Worm (Caenorhabditis elegans): Measurements from ENCODE around the gene B0432.9.
A peak's percentile ranks its signal among the peaks of the same experiment; 100 is the strongest.

Gene B0432.9

DNA sequence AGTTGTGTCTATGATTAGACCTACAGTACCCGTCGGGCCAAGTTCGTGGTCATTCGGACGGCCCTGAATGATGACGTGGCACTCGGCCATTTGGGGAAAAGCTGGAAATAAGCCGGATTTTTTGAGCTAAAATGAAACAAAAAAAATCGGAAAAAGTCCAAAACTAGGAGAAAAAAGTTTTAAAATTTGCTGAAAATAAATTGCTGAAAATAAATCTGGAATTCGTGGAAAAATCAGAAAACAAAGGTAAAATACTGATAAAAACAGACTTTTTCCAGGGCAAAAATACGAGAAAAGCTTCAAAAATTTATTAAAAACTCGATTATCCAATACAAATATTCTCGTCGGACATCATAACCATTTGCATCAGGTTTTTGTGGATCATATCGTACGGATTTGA is at the start of gene B0432.9:
B0432.9 (minus strand) TSS at position 101 of the 400 bp plus-strand sequence.
- TF ChIP-seq nhr-47 (tag; optimal IDR thresholded peaks at IDR 0.05) (no peak), Y116A8C.19 (tag; optimal IDR thresholded peaks at IDR 0.05; ENCODE audit: borderline replicate concordance) (no peak), nhr-12 (tag; optimal IDR thresholded peaks at IDR 0.05) (no peak), pqm-1 (tag; optimal IDR thresholded peaks at IDR 0.05) (no peak), vab-15 (tag; optimal IDR thresholded peaks at IDR 0.05) (no peak), lin-15B (tag; optimal IDR thresholded peaks at IDR 0.05) (no peak), isw-1 (GFP tag; IDR thresholded peaks at IDR 0.05) (no peak), unc-130 (tag; optimal IDR thresholded peaks at IDR 0.05) (no peak), grh-1 (GFP tag; IDR thresholded peaks at IDR 0.05) (no peak), sox-4 (tag; optimal IDR thresholded peaks at IDR 0.05) (no peak), mep-1 (tag; optimal IDR thresholded peaks at IDR 0.05) (no peak), ceh-90 (tag; optimal IDR thresholded peaks at IDR 0.05) (no peak), efl-3 (GFP tag; optimal IDR thresholded peaks at IDR 0.05) (no peak), tbx-2 (tag; optimal IDR thresholded peaks at IDR 0.05) (no peak), jun-1 (tag; optimal IDR thresholded peaks at IDR 0.05) (no peak), xbp-1 (tag; optimal IDR thresholded peaks at IDR 0.05) (no peak), nhr-85 (tag) (no peak), ceh-63 (GFP tag; optimal IDR thresholded peaks at IDR 0.05) (no peak)

DNA sequence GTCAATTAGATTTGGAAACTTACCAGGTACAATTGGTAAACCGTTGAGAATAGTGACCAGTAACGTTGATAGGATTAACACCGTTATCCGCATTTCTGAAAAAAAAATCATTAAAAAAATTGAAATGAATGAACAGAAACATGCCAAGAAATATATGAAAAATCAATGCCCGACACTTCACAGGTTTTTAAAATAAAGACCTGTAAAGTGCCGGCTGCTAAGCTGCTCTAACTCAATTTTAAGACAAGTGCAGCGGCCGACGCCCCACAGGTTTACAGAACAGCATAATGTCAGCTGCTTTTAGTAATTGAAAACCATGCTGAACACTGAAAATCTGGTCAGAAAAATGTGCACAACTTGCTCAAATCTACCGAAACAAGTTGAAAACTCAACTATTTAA is 48.9 kb upstream of the B0432.9 start, which contains the start of gene cbn-1:
cbn-1 (minus strand) TSS at position 101 of the 400 bp plus-strand sequence.
- TF ChIP-seq unc-86 (tag; optimal IDR thresholded peaks at IDR 0.05) (no peak), ceh-90 (tag; optimal IDR thresholded peaks at IDR 0.05) (no peak), egl-27 (tag; optimal IDR thresholded peaks at IDR 0.05) (no peak)

DNA sequence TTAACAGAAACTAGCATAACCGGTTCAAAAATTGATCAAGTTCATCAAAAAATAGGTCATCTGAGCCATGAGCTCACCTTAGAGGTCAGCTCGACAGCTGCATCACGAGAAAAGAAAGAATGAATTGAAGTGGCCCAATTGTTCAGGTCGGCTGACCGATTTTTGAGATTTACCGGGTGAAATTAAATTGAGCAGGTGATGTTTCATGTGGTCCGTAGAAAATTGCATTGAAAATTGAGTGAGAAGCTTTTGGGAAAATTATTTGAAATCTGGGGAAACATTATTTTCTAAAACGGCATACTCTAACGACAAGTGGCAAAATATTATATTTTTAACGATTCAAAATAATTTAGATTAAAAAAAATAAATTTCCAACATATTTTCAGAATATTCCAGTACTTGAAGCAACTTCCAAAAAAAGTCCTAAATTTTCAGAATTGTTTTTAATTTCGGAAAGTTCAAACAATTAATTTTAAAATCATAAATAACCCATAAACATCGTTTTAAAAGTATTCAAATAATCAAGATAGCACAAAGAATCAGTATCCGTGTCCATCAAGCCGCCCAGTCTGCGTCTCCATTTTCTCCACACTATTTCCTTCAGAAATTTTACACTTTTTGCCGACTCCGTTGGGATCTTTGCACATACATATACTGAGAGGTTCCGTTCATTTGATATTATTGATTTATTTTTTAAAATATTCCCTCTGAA is 42.3 kb upstream of the B0432.9 start, which contains the start of gene sgcb-1:
sgcb-1 (plus strand) TSS at position 662 of the 712 bp plus-strand sequence.
- TF ChIP-seq ztf-11 (tag; optimal IDR thresholded peaks at IDR 0.05), result no peak
- no peak for TF ChIP-seq ceh-90 (tag; optimal IDR thresholded peaks at IDR 0.05)
- no peak for TF ChIP-seq nhr-77 (tag; optimal IDR thresholded peaks at IDR 0.05)
- TF ChIP-seq irx-1 (tag; optimal IDR thresholded peaks at IDR 0.05), result no peak
- no peak for TF ChIP-seq aly-2 (tag; optimal IDR thresholded peaks at IDR 0.05)
- TF ChIP-seq mdl-1 (tag; optimal IDR thresholded peaks at IDR 0.05), result no peak
- no peak for TF ChIP-seq C04F5.9 (tag; optimal IDR thresholded peaks at IDR 0.05)
- TF ChIP-seq nhr-28 (tag; optimal IDR thresholded peaks at IDR 0.05), result no peak
- no peak for TF ChIP-seq fos-1 (tag; optimal IDR thresholded peaks at IDR 0.05)
- no peak for TF ChIP-seq mep-1 (tag; optimal IDR thresholded peaks at IDR 0.05)
- no peak for TF ChIP-seq mab-9 (GFP tag; IDR thresholded peaks at IDR 0.05)
- no peak for TF ChIP-seq lin-15B (tag; optimal IDR thresholded peaks at IDR 0.05)
- no peak for TF ChIP-seq hlh-4 (tag; optimal IDR thresholded peaks at IDR 0.05)
- no peak for TF ChIP-seq ceh-8 (GFP tag; optimal IDR thresholded peaks at IDR 0.05)
- TF ChIP-seq pag-3 (tag; optimal IDR thresholded peaks at IDR 0.05; ENCODE audit: borderline replicate concordance, insufficient read depth), result no peak
- peak; percentile 20 for TF ChIP-seq lin-14 (GFP tag; optimal IDR thresholded peaks at IDR 0.05)
- no peak for TF ChIP-seq dsc-1 (tag; optimal IDR thresholded peaks at IDR 0.05)
- TF ChIP-seq C34B4.2 (tag; optimal IDR thresholded peaks at IDR 0.05), result no peak
- no peak for TF ChIP-seq ceh-88 (GFP tag; IDR thresholded peaks at IDR 0.05)
- no peak for TF ChIP-seq elt-2 (tag; optimal IDR thresholded peaks at IDR 0.05)
- no peak for TF ChIP-seq efl-3 (GFP tag; optimal IDR thresholded peaks at IDR 0.05)
- TF ChIP-seq ama-1 (optimal IDR thresholded peaks at IDR 0.05), result no peak
- TF ChIP-seq unc-98 (GFP tag; IDR thresholded peaks at IDR 0.05), result no peak
- TF ChIP-seq F16B12.6 (tag; optimal IDR thresholded peaks at IDR 0.05), result no peak
- no peak for TF ChIP-seq blmp-1 (tag; optimal IDR thresholded peaks at IDR 0.05)
- no peak for TF ChIP-seq egl-13 (tag; optimal IDR thresholded peaks at IDR 0.05)
- no peak for TF ChIP-seq efl-1 (optimal IDR thresholded peaks at IDR 0.05)
- TF ChIP-seq efl-1 (GFP tag; optimal IDR thresholded peaks at IDR 0.05 in 1 of 2), result peak in 1 of 2 experiments; percentile 86
- TF ChIP-seq rnt-1 (tag; optimal IDR thresholded peaks at IDR 0.05), result peak; percentile 50
- peak; percentile 28 for TF ChIP-seq nhr-71 (tag; optimal IDR thresholded peaks at IDR 0.05)
- TF ChIP-seq unc-130 (tag; optimal IDR thresholded peaks at IDR 0.05), result peak; percentile 1
- no peak for TF ChIP-seq snpc-4 (tag; optimal IDR thresholded peaks at IDR 0.05)
- no peak for TF ChIP-seq ztf-4 (tag; optimal IDR thresholded peaks at IDR 0.05)
